Worm (Caenorhabditis elegans) whole organism, L4/young adult: ENCODE data around the gene str-2.

Experiments used
- W03F9.2 ChIP-seq: fragments of 150-350 bp; optimal IDR thresholded peaks from 2 replicates; lab custom pipeline; 2014; ENCODE audit warnings: missing biosample characterization, missing genetic modification characterization
- him-1 ChIP-seq: sonication (generic microtip); optimal IDR thresholded peaks from 2 replicates; lab custom pipeline; 2016; ENCODE audit warnings: missing genotype, missing genetic modification reagents, missing genetic modification characterization, missing compliant biosample characterization

DNA sequence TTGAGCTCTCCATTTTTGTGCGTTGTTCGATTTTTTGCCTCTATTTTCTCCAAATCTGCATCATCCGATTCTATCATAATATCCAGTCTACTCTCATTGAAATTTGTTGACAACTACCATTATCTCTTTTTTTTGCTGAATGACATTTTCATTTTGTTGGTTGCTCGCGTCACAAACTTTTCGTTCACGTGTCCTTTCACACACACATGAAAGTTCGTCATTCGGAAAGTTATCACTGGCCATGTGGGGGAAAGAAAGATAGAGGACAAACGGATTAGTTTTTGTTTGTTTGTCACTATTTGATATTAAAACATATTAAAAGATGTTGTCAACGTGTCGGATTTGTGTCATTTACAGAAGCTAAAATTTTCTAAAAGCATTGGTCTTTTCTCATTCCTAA is 29.1 kb downstream of the str-2 start:
- no peak for TF ChIP-seq W03F9.2 (tag; lab: Kevin White, UChicago)
- TF ChIP-seq him-1 (tag; lab: Kevin White, UChicago): no peak
